Fruit fly (Drosophila melanogaster): ENCODE data around the gene Uros1.

The Uros1 gene

DNA sequence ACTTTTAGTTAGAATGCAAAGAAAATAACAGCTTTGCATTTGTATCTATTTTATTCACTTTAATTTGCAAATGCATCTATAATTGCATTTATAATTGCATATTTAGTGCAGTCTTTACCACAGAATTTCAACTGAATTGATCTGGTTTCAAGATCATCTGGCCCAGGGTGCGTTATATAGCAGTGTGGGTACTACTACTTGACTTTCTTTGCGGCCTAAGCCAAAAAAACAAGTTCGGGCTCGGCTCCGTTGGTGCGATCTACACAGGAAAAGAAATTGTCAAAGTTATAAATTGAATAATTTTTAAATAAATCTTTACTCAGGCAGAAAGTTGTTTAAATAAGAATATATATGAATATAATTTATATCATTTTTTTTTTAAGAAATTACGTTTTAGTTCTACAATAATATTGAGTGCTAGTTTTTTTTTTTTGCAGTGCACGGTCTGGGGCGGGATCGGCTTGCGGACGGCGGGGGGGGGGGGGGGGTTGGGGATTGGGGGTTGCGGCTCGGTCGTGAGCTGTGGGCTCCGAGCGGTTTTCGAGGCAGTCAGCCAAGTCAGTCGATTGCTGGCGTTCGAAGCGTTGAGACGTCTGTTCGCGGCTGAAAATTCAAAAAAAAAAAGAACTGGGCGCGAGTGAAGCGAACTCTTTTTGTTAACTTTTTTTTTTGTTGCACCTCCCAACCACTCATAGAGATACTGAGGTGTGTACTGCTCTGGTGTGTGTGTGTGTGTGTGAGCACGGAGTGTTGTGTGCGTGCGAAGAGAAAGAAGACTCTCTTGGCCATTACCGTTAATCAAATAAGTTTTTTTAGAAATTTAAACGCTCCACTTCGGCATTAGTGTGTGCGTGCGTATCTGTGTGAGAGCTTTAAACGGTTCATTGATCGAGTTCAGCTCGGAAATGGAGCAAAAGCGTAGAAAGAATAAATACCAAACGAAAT, 36.2 kb downstream of the Uros1 start (continued):
- peak; percentile 66 for TF ChIP-seq NFAT (GFP tag; IDR thresholded peaks at IDR 0.05)
- TF ChIP-seq CG1024 (GFP tag; IDR thresholded peaks at IDR 0.05): no peak; the same call in 1 of the 2 replicates
- TF ChIP-seq CG11456 (GFP tag; IDR thresholded peaks at IDR 0.05): peak; percentile 59; the same call in 1 of the 3 replicates
- TF ChIP-seq Aef1 (GFP tag; IDR thresholded peaks at IDR 0.05): peak; percentile 64; the same call in 2 of the 3 replicates
- TF ChIP-seq Spps (tag; optimal IDR thresholded peaks at IDR 0.05): peak; percentile 60
- no peak for TF ChIP-seq Dp (GFP tag; optimal IDR thresholded peaks at IDR 0.05)
- no peak for TF ChIP-seq Hey (tag; optimal IDR thresholded peaks at IDR 0.05)
- TF ChIP-seq org-1 (GFP tag; optimal IDR thresholded peaks at IDR 0.05): peak; percentile 64
- TF ChIP-seq E2f1 (GFP tag; IDR thresholded peaks at IDR 0.05): peak; percentile 84
- no peak for TF ChIP-seq chm (GFP tag; IDR thresholded peaks at IDR 0.05)
- TF ChIP-seq vnd (GFP tag; IDR thresholded peaks at IDR 0.05; ENCODE audit: partially characterized antibody): 0 out of 3 replicates have a peak, but pooled peaks have one; percentile 43
- no peak for TF ChIP-seq zen2 (GFP tag; IDR thresholded peaks at IDR 0.05; ENCODE audit: partially characterized antibody)
- peak; percentile 81 for TF ChIP-seq CG8924 (tag; optimal IDR thresholded peaks at IDR 0.05)
- peak; percentile 56 for TF ChIP-seq CG6272 (GFP tag; IDR thresholded peaks at IDR 0.05)
- TF ChIP-seq CG30431 (GFP tag; optimal IDR thresholded peaks at IDR 0.05): peak; percentile 59
- peak; percentile 59 for TF ChIP-seq gsb (GFP tag; IDR thresholded peaks at IDR 0.05)
- TF ChIP-seq ken (GFP tag; IDR thresholded peaks at IDR 0.05): peak; percentile 72
- TF ChIP-seq CoRest (tag; optimal IDR thresholded peaks at IDR 0.05): peak; percentile 89
- TF ChIP-seq CG8944 (GFP tag; optimal IDR thresholded peaks at IDR 0.05): peak; percentile 10
- no peak for TF ChIP-seq Doc3 (GFP tag; IDR thresholded peaks at IDR 0.05; ENCODE audit: partially characterized antibody)
- TF ChIP-seq ERR (GFP tag; optimal IDR thresholded peaks at IDR 0.05): no peak
- 0 out of 3 replicates have a peak, but pooled peaks have one; percentile 57 for TF ChIP-seq z (GFP tag; IDR thresholded peaks at IDR 0.05)
- peak; percentile 38 for TF ChIP-seq chn (GFP tag; optimal IDR thresholded peaks at IDR 0.05)
- no peak for TF ChIP-seq CG3065 (GFP tag; optimal IDR thresholded peaks at IDR 0.05)
- peak; percentile 29 for TF ChIP-seq Ravus (GFP tag; IDR thresholded peaks at IDR 0.05)
- peak; percentile 81 for TF ChIP-seq phol (tag; optimal IDR thresholded peaks at IDR 0.05)
- peak; percentile 53 for TF ChIP-seq MTF-1 (GFP tag; optimal IDR thresholded peaks at IDR 0.05; ENCODE audit: borderline replicate concordance)
- TF ChIP-seq ewg (GFP tag; optimal IDR thresholded peaks at IDR 0.05): peak; percentile 57
- peak; percentile 40; the same call in 1 of the 3 replicates for TF ChIP-seq C15 (GFP tag; IDR thresholded peaks at IDR 0.05)
- no peak for TF ChIP-seq ftz-f1 (GFP tag; optimal IDR thresholded peaks at IDR 0.05)
- peak; percentile 60; the same call in 1 of the 2 replicates for TF ChIP-seq E2f2 (GFP tag; IDR thresholded peaks at IDR 0.05)
- peak; percentile 53 for TF ChIP-seq CG4282 (GFP tag; optimal IDR thresholded peaks at IDR 0.05)
- peak; percentile 35 for TF ChIP-seq CG10654 (GFP tag; optimal IDR thresholded peaks at IDR 0.05)
- no peak for TF ChIP-seq CG11398 (GFP tag; optimal IDR thresholded peaks at IDR 0.05)
- TF ChIP-seq crol (GFP tag; IDR thresholded peaks at IDR 0.05): peak; percentile 90
- TF ChIP-seq Jarid2 (GFP tag; optimal IDR thresholded peaks at IDR 0.05): peak; percentile 87
- TF ChIP-seq CG30403 (GFP tag; optimal IDR thresholded peaks at IDR 0.05): peak; percentile 73
- TF ChIP-seq CG15269 (tag; optimal IDR thresholded peaks at IDR 0.05): peak; percentile 87
- TF ChIP-seq CG17829 (tag; optimal IDR thresholded peaks at IDR 0.05): peak; percentile 75
- TF ChIP-seq hbn (GFP tag; IDR thresholded peaks at IDR 0.05; ENCODE audit: partially characterized antibody): no peak
- peak; percentile 85 for TF ChIP-seq ap (GFP tag; IDR thresholded peaks at IDR 0.05)
- peak; percentile 40 for TF ChIP-seq trh (GFP tag; optimal IDR thresholded peaks at IDR 0.05)
- peak; percentile 78 for TF ChIP-seq ranshi (GFP tag; IDR thresholded peaks at IDR 0.05)
- peak; percentile 17; the same call in 1 of the 2 replicates for TF ChIP-seq bowl (GFP tag; IDR thresholded peaks at IDR 0.05)
- peak; percentile 57 for TF ChIP-seq CG1529 (GFP tag; optimal IDR thresholded peaks at IDR 0.05)
- TF ChIP-seq Gug (GFP tag; IDR thresholded peaks at IDR 0.05): peak; percentile 41; the same call in 1 of the 4 replicates
- TF ChIP-seq CG10366 (GFP tag; IDR thresholded peaks at IDR 0.05): peak; percentile 80
- peak in 1 of 2 experiments; percentile 44 for TF ChIP-seq insv (GFP tag; optimal IDR thresholded peaks at IDR 0.05)

Data from whole organism, embryonic.